Worm (Caenorhabditis elegans) whole organism, mixed stage, embryonic: ENCODE results near the gene C02D5.2.

Source experiments
- blmp-1 ChIP-seq: fragments of 150-350 bp; optimal IDR thresholded peaks from 2 replicates; lab custom pipeline; 2014; ENCODE audit warnings: missing biosample characterization, missing genetic modification characterization
- ceh-83 ChIP-seq: fragments of 200-800 bp; sonication (Bioruptor generic); optimal IDR thresholded peaks from 2 replicates; lab custom pipeline; 2018; ENCODE audit warnings: mild to moderate bottlenecking, missing genetic modification characterization, missing compliant biosample characterization
- lin-13 ChIP-seq: fragments of 150-350 bp; optimal IDR thresholded peaks from 2 replicates; lab custom pipeline; 2014; ENCODE audit warnings: missing biosample characterization, missing genetic modification characterization
- nhr-237 ChIP-seq: fragments of 150-350 bp; optimal IDR thresholded peaks from 2 replicates; lab custom pipeline; 2014; ENCODE audit warnings: missing biosample characterization, missing genetic modification characterization
- snpc-4 ChIP-seq: fragments of 150-350 bp; optimal IDR thresholded peaks from 2 replicates; lab custom pipeline; 2014; ENCODE audit warnings: missing biosample characterization, missing genetic modification characterization
- sptf-1 ChIP-seq: sonication (generic microtip); optimal IDR thresholded peaks from 2 replicates; lab custom pipeline; 2017; ENCODE audit warnings: mild to moderate bottlenecking, missing genetic modification characterization, moderate library complexity, missing compliant biosample characterization
- tbx-8 ChIP-seq: fragments of 200-800 bp; sonication (Bioruptor generic); optimal IDR thresholded peaks from 2 replicates; lab custom pipeline; 2018; ENCODE audit warnings: mild to moderate bottlenecking, missing genetic modification characterization, moderate library complexity, missing compliant biosample characterization
- unc-120 ChIP-seq: sonication (generic microtip); optimal IDR thresholded peaks from 2 replicates; lab custom pipeline; 2017; ENCODE audit warnings: missing genetic modification characterization, missing compliant biosample characterization; ENCODE audit not compliant: poor library complexity, severe bottlenecking
- unc-39 ChIP-seq: fragments of 150-350 bp; optimal IDR thresholded peaks from 2 replicates; lab custom pipeline; 2014; ENCODE audit warnings: missing biosample characterization, missing genetic modification characterization
- unc-62 ChIP-seq: fragments of 150-350 bp; optimal IDR thresholded peaks from 2 replicates; lab custom pipeline; 2014; ENCODE audit warnings: missing biosample characterization, missing genetic modification reagents, missing genetic modification characterization
- ztf-11 ChIP-seq: fragments of 150-350 bp; optimal IDR thresholded peaks from 2 replicates; lab custom pipeline; 2014; ENCODE audit warnings: missing biosample characterization, missing genetic modification characterization

- no peak for TF ChIP-seq ceh-83
- TF ChIP-seq lin-13 (tag; lab: Kevin White, UChicago) = no peak
- no peak for TF ChIP-seq ztf-11
- TF ChIP-seq unc-39 (tag; lab: Kevin White, UChicago) = no peak
- TF ChIP-seq sptf-1 (tag; lab: Kevin White, UChicago) = no peak
- TF ChIP-seq nhr-237 (tag; lab: Kevin White, UChicago) = no peak
- TF ChIP-seq blmp-1 (tag; lab: Kevin White, UChicago) = no peak
- TF ChIP-seq unc-120 (tag; lab: Kevin White, UChicago) = no peak
- TF ChIP-seq unc-62 (GFP tag; lab: Kevin White, UChicago) = no peak
- TF ChIP-seq snpc-4 = no peak
- TF ChIP-seq tbx-8 (GFP tag; lab: Kevin White, UChicago) = no peak
These were observed 35.3 kb upstream of the C02D5.2 start for ce11 chrIII:8521654-8522392.
